Worm (Caenorhabditis elegans): Measurements from ENCODE around the gene srlf-17.

srlf-17 gene

ce11 chrIV:11110995-11111619, 8.6 kb upstream of the srlf-17 start, which contains the start of gene rps-5 (continued):
- no peak for TF ChIP-seq bed-2 (GFP tag; IDR thresholded peaks at IDR 0.05)
- TF ChIP-seq somi-1 (GFP tag; optimal IDR thresholded peaks at IDR 0.05), result no peak
- TF ChIP-seq F10E7.11 (tag; optimal IDR thresholded peaks at IDR 0.05), result no peak
- TF ChIP-seq nfya-2 (GFP tag; IDR thresholded peaks at IDR 0.05), result no peak
- no peak for TF ChIP-seq xnd-1 (tag; optimal IDR thresholded peaks at IDR 0.05)
- TF ChIP-seq ztf-28 (GFP tag; IDR thresholded peaks at IDR 0.05), result no peak
- TF ChIP-seq F23B12.7 (tag; optimal IDR thresholded peaks at IDR 0.05; ENCODE audit: insufficient read depth), result peak; percentile 13
- TF ChIP-seq ceh-40 (GFP tag; IDR thresholded peaks at IDR 0.05), result no peak
- TF ChIP-seq unc-62 (GFP tag; optimal IDR thresholded peaks at IDR 0.05), result no peak
- no peak for TF ChIP-seq T26A5.8 (tag; optimal IDR thresholded peaks at IDR 0.05)
- peak; percentile 34 for TF ChIP-seq tbp1 (GFP tag; optimal IDR thresholded peaks at IDR 0.05)
- TF ChIP-seq ekl-4 (GFP tag; IDR thresholded peaks at IDR 0.05), result no peak
- no peak for TF ChIP-seq cebp-2 (GFP tag; IDR thresholded peaks at IDR 0.05)
- no peak for TF ChIP-seq madf-3 (GFP tag; IDR thresholded peaks at IDR 0.05)
- no peak for TF ChIP-seq zim-3 (tag; optimal IDR thresholded peaks at IDR 0.05)
- TF ChIP-seq T07F8.4 (tag; optimal IDR thresholded peaks at IDR 0.05), result no peak
- no peak for TF ChIP-seq lir-1 (GFP tag; conservative IDR thresholded peaks at IDR 0.05)
- TF ChIP-seq rec-8 (tag; optimal IDR thresholded peaks at IDR 0.05), result no peak
- no peak for TF ChIP-seq Y56A3A.18 (GFP tag; IDR thresholded peaks at IDR 0.05)
- TF ChIP-seq cebp-1 (GFP tag; IDR thresholded peaks at IDR 0.05), result no peak
- peak; percentile 19 for TF ChIP-seq cebp-1 (tag; optimal IDR thresholded peaks at IDR 0.05)
- no peak for TF ChIP-seq hmg-20 (GFP tag; IDR thresholded peaks at IDR 0.05)
- no peak for TF ChIP-seq attf-3 (GFP tag; conservative IDR thresholded peaks at IDR 0.05)
- TF ChIP-seq lag-1 (GFP tag; IDR thresholded peaks at IDR 0.05), result no peak
- no peak for TF ChIP-seq Y95B8A.8 (GFP tag; IDR thresholded peaks at IDR 0.05)
- TF ChIP-seq ztf-25 (GFP tag; IDR thresholded peaks at IDR 0.05), result no peak

ce11 chrIV:11109771-11110170, 7.3 kb upstream of the srlf-17 start, which contains the start of gene pigk-1:
Gene pigk-1 (minus strand): TSS chrIV:11110018.
- TF ChIP-seq ceh-58 (GFP tag; IDR thresholded peaks at IDR 0.05) (0 out of 2 replicates have a peak, but pooled peaks have one; percentile 76), K12H6.12 (tag; optimal IDR thresholded peaks at IDR 0.05) (no peak), dpl-1 (GFP tag; optimal IDR thresholded peaks at IDR 0.05) (no peak), tlf-1 (GFP tag; optimal IDR thresholded peaks at IDR 0.05) (peak; percentile 29), ets-4 (GFP tag; optimal IDR thresholded peaks at IDR 0.05) (no peak), rpc-1 (optimal IDR thresholded peaks at IDR 0.05) (no peak), rpc-1 (tag; optimal IDR thresholded peaks at IDR 0.05) (no peak), lir-1 (GFP tag; conservative IDR thresholded peaks at IDR 0.05) (no peak), snpc-4 (GFP tag; optimal IDR thresholded peaks at IDR 0.05) (no peak), snpc-4 (tag; optimal IDR thresholded peaks at IDR 0.05) (peak in 2 of 4 experiments; percentile 10 to 41), let-526 (GFP tag; IDR thresholded peaks at IDR 0.05) (no peak), B0035.1 (tag; optimal IDR thresholded peaks at IDR 0.05) (no peak), let-607 (tag; optimal IDR thresholded peaks at IDR 0.05) (no peak), hsf-1 (GFP tag; IDR thresholded peaks at IDR 0.05) (peak; percentile 77), C17E4.6 (GFP tag; IDR thresholded peaks at IDR 0.05) (peak; percentile 73; the same call in 1 of the 2 replicates), unc-62 (GFP tag; optimal IDR thresholded peaks at IDR 0.05) (no peak), F39B2.1 (GFP tag; IDR thresholded peaks at IDR 0.05) (peak; percentile 83), unc-130 (GFP tag; optimal IDR thresholded peaks at IDR 0.05) (peak; percentile 34), hmg-1.2 (GFP tag; IDR thresholded peaks at IDR 0.05) (peak; percentile 37; the same call in 1 of the 2 replicates), hrde-1 (tag; optimal IDR thresholded peaks at IDR 0.05; ENCODE audit: borderline replicate concordance) (no peak), F57C9.4 (tag; optimal IDR thresholded peaks at IDR 0.05) (no peak), hlh-26 (GFP tag; conservative IDR thresholded peaks at IDR 0.05) (no peak), rcor-1 (GFP tag; IDR thresholded peaks at IDR 0.05) (peak; percentile 66; the same call in 1 of the 2 replicates), bed-1 (GFP tag; IDR thresholded peaks at IDR 0.05) (peak; percentile 69; the same call in 1 of the 2 replicates), cebp-2 (GFP tag; IDR thresholded peaks at IDR 0.05) (0 out of 2 replicates have a peak, but pooled peaks have one; percentile 41), him-1 (tag; optimal IDR thresholded peaks at IDR 0.05) (no peak)
